Worm (Caenorhabditis elegans): Measurements from ENCODE around the gene srbc-12.

DNA sequence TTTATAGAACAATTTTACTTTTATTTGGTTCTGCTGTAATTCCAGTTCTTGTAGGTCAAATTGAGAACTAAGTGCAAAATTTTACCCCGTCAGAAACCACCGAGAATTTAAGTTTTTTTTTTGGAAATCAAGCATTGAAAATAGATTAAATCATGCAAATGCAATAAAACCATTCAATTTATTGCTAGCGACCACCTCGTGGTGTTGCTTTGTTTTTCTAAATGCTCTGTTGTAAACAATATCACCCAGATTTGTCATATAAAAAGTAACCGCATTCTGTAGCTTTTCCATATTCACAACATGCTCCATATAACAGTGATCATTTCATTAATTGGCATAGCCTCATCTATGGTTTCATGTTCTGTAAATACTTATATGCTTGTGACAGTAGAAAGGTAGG, at the start of gene srbc-12:
- TF ChIP-seq skn-1 (tag; optimal IDR thresholded peaks at IDR 0.05) = no peak
- no peak for TF ChIP-seq nhr-28 (tag; optimal IDR thresholded peaks at IDR 0.05)
- no peak for TF ChIP-seq mep-1 (tag; optimal IDR thresholded peaks at IDR 0.05)

Data from whole organism, L1 larva.